Worm (Caenorhabditis elegans) whole organism, L4 larva: ENCODE results near the gene C05B5.16.

ENCODE experiments used
- D1046.2 ChIP-seq: fragments of 200-800 bp; sonication (Bioruptor generic); IDR thresholded peaks from 2 replicates; pipeline ENCODE4 v1.3.6; 2022; ENCODE audit warnings: missing genetic modification characterization, missing compliant biosample characterization
- F26F4.8 ChIP-seq: fragments of 200-800 bp; sonication (Bioruptor generic); conservative IDR thresholded peaks from 2 replicates; pipeline ENCODE4 v1.3.6; 2022; ENCODE audit warnings: missing genetic modification characterization, missing compliant biosample characterization
- F37D6.2 ChIP-seq: sonication (generic microtip); optimal IDR thresholded peaks from 2 replicates; lab custom pipeline; 2016; ENCODE audit warnings: mild to moderate bottlenecking, missing genetic modification characterization, missing compliant biosample characterization
- R02D3.7 ChIP-seq: fragments of 150-350 bp; sonication (generic microtip); optimal IDR thresholded peaks from 3 replicates; lab custom pipeline; 2014; ENCODE audit warnings: missing biosample characterization, missing genetic modification characterization
- Y105C5A.15 ChIP-seq: fragments of 200-800 bp; sonication (Bioruptor generic); IDR thresholded peaks from 2 replicates; pipeline ENCODE4 v1.3.6; 2022; ENCODE audit warnings: missing genetic modification characterization, missing compliant biosample characterization
- Y48G9A.11 ChIP-seq: fragments of 200-800 bp; sonication (Bioruptor generic); IDR thresholded peaks from 2 replicates; pipeline ENCODE4 v1.3.6; 2022; ENCODE audit warnings: missing genetic modification reagents, missing genetic modification characterization, missing compliant biosample characterization
- Y75B8A.6 ChIP-seq: fragments of 200-800 bp; sonication (Bioruptor generic); IDR thresholded peaks from 2 replicates; pipeline ENCODE4 v1.3.6; 2022; ENCODE audit warnings: missing genetic modification reagents, missing genetic modification characterization, missing compliant biosample characterization
- ZK337.2 ChIP-seq: fragments of 200-800 bp; sonication (Bioruptor generic); IDR thresholded peaks from 2 replicates; pipeline ENCODE4 v1.3.6; 2022; ENCODE audit warnings: missing genetic modification reagents, missing genetic modification characterization, missing compliant biosample characterization
- aha-1 ChIP-seq: fragments of 150-350 bp; peaks from one replicate; lab custom pipeline; 2014; ENCODE audit warnings: missing biosample characterization, missing genetic modification characterization
- arid-1 ChIP-seq: fragments of 200-800 bp; sonication (Bioruptor generic); conservative IDR thresholded peaks from 2 replicates; pipeline ENCODE4 v1.3.6; 2022; ENCODE audit warnings: missing genetic modification reagents, missing genetic modification characterization, missing compliant biosample characterization
- attf-4 ChIP-seq: sonication (generic microtip); optimal IDR thresholded peaks from 3 replicates; lab custom pipeline; 2017; ENCODE audit warnings: missing biosample characterization, missing genetic modification characterization
- ceh-20 ChIP-seq: fragments of 200-800 bp; sonication (Bioruptor generic); IDR thresholded peaks from 2 replicates; pipeline ENCODE4 v1.3.6; 2022; ENCODE audit warnings: missing genetic modification reagents, missing genetic modification characterization, missing compliant biosample characterization
- ceh-28 ChIP-seq: fragments of 150-350 bp; optimal IDR thresholded peaks from 2 replicates; lab custom pipeline; 2014; ENCODE audit warnings: missing biosample characterization, missing genetic modification reagents, missing genetic modification characterization
- ceh-32 ChIP-seq: sonication (generic microtip); optimal IDR thresholded peaks from 2 replicates; lab custom pipeline; 2016; ENCODE audit warnings: mild to moderate bottlenecking, missing genetic modification characterization, missing compliant biosample characterization; ENCODE audit not compliant: poor library complexity
- ceh-44 ChIP-seq: fragments of 200-800 bp; sonication (Bioruptor generic); IDR thresholded peaks from 2 replicates; pipeline ENCODE4 v1.3.6; 2022; ENCODE audit warnings: missing genetic modification reagents, missing genetic modification characterization, missing compliant biosample characterization
- ceh-62 ChIP-seq: sonication (generic microtip); optimal IDR thresholded peaks from 2 replicates; lab custom pipeline; 2017; ENCODE audit warnings: missing biosample characterization, missing genetic modification characterization
- ceh-82 ChIP-seq: sonication (generic microtip); optimal IDR thresholded peaks from 2 replicates; lab custom pipeline; 2017; ENCODE audit warnings: missing biosample characterization, missing genetic modification characterization
- cey-2 ChIP-seq: sonication (generic microtip); optimal IDR thresholded peaks from 3 replicates; lab custom pipeline; 2017; ENCODE audit warnings: missing genetic modification characterization, mild to moderate bottlenecking, missing compliant biosample characterization, antibody characterized with exemption, borderline replicate concordance; ENCODE audit not compliant: insufficient read depth
- daf-12 ChIP-seq: fragments of 150-350 bp; optimal IDR thresholded peaks from 2 replicates; lab custom pipeline; 2014; ENCODE audit warnings: missing biosample characterization, missing genetic modification reagents, missing genetic modification characterization
- daf-19 ChIP-seq: fragments of 200-800 bp; sonication (Bioruptor generic); conservative IDR thresholded peaks from 2 replicates; pipeline ENCODE4 v1.3.6; 2022; ENCODE audit warnings: missing genetic modification characterization, missing compliant biosample characterization
- daf-8 ChIP-seq: fragments of 200-800 bp; sonication (Bioruptor generic); IDR thresholded peaks from 2 replicates; pipeline ENCODE4 v1.3.6; 2022; ENCODE audit warnings: missing genetic modification characterization, missing compliant biosample characterization
- dmd-8 ChIP-seq: fragments of 200-800 bp; sonication (Bioruptor generic); IDR thresholded peaks from 2 replicates; pipeline ENCODE4 v1.3.6; 2022; ENCODE audit warnings: missing genetic modification characterization, missing compliant biosample characterization
- dpl-1 ChIP-seq: fragments of 150-350 bp; optimal IDR thresholded peaks from 2 replicates; lab custom pipeline; 2014; ENCODE audit warnings: missing biosample characterization, missing genetic modification reagents, missing genetic modification characterization
- egl-27 ChIP-seq: sonication (generic microtip); optimal IDR thresholded peaks from 3 replicates; lab custom pipeline; 2017; ENCODE audit warnings: missing biosample characterization, missing genetic modification reagents, missing genetic modification characterization
- egl-43 ChIP-seq: fragments of 200-800 bp; sonication (Bioruptor generic); IDR thresholded peaks from 2 replicates; pipeline ENCODE4 v1.3.6; 2022; ENCODE audit warnings: missing genetic modification reagents, missing genetic modification characterization, missing compliant biosample characterization
- hif-1 ChIP-seq, 2 experiments: sonication (generic microtip); optimal IDR thresholded peaks; 2 replicates each; lab custom pipeline; 2016 to 2017; ENCODE audit warnings: missing compliant biosample characterization in 2 of 2, missing genetic modification characterization in 2 of 2, missing genetic modification reagents in 2 of 2, missing genotype in 2 of 2, mild to moderate bottlenecking in 1 of 2
- hlh-30 ChIP-seq: sonication (generic microtip); optimal IDR thresholded peaks from 2 replicates; lab custom pipeline; 2017; ENCODE audit warnings: antibody characterized with exemption, mild to moderate bottlenecking, missing genetic modification characterization, missing compliant biosample characterization; ENCODE audit not compliant: insufficient read depth
- hmg-1.1 ChIP-seq: fragments of 200-800 bp; sonication (Bioruptor generic); IDR thresholded peaks from 2 replicates; pipeline ENCODE4 v1.3.6; 2022; ENCODE audit warnings: missing genetic modification reagents, missing genetic modification characterization, missing compliant biosample characterization
- jun-1 ChIP-seq: fragments of 150-350 bp; optimal IDR thresholded peaks from 2 replicates; lab custom pipeline; 2014; ENCODE audit warnings: missing biosample characterization, missing genetic modification reagents, missing genetic modification characterization
- lim-7 ChIP-seq: fragments of 200-800 bp; sonication (Bioruptor generic); IDR thresholded peaks from 2 replicates; pipeline ENCODE4 v1.3.6; 2022; ENCODE audit warnings: missing genetic modification characterization, missing compliant biosample characterization
- lin-39 ChIP-seq: fragments of 150-350 bp; optimal IDR thresholded peaks from 2 replicates; lab custom pipeline; 2014; ENCODE audit warnings: missing biosample characterization, missing genetic modification reagents, missing genetic modification characterization
- lsy-2 ChIP-seq, 2 experiments: fragments of 150-350 bp in 1 of 2; sonication (generic microtip) in 1 of 2; optimal IDR thresholded peaks; 2 replicates each; lab custom pipeline; 2014 to 2017; ENCODE audit warnings: missing biosample characterization in 2 of 2, missing genetic modification characterization in 2 of 2
- mdl-1 ChIP-seq, 2 experiments: fragments of 150-350 bp in 1 of 2; sonication (generic microtip) in 1 of 2; optimal IDR thresholded peaks; 2 replicates each; lab custom pipeline; 2014 to 2017; ENCODE audit warnings: missing biosample characterization in 2 of 2, missing genetic modification characterization in 2 of 2
- mxl-3 ChIP-seq: fragments of 200-800 bp; sonication (Bioruptor generic); optimal IDR thresholded peaks from 2 replicates; lab custom pipeline; 2018; ENCODE audit warnings: mild to moderate bottlenecking, missing genetic modification characterization, missing compliant biosample characterization
- nhr-11 ChIP-seq: fragments of 150-350 bp; optimal IDR thresholded peaks from 2 replicates; lab custom pipeline; 2014; ENCODE audit warnings: missing biosample characterization, missing genetic modification characterization
- nhr-111 ChIP-seq: fragments of 200-800 bp; sonication (Bioruptor generic); optimal IDR thresholded peaks from 2 replicates; lab custom pipeline; 2018; ENCODE audit warnings: mild to moderate bottlenecking, missing genetic modification characterization, missing compliant biosample characterization
- nhr-28 ChIP-seq: fragments of 150-350 bp; optimal IDR thresholded peaks from 2 replicates; lab custom pipeline; 2014; ENCODE audit warnings: missing biosample characterization, missing genetic modification characterization
- nhr-48 ChIP-seq: sonication (generic microtip); optimal IDR thresholded peaks from 2 replicates; lab custom pipeline; 2016; ENCODE audit warnings: mild to moderate bottlenecking, missing genetic modification characterization, missing compliant biosample characterization
- nhr-6 ChIP-seq: fragments of 150-350 bp; optimal IDR thresholded peaks from 2 replicates; lab custom pipeline; 2014; ENCODE audit warnings: missing biosample characterization, missing genetic modification characterization
- php-3 ChIP-seq: fragments of 200-800 bp; sonication (Bioruptor generic); IDR thresholded peaks from 2 replicates; pipeline ENCODE4 v1.3.6; 2022; ENCODE audit warnings: missing genetic modification reagents, missing genetic modification characterization, missing compliant biosample characterization
- rbr-2 ChIP-seq: sonication (generic microtip); optimal IDR thresholded peaks from 2 replicates; lab custom pipeline; 2016; ENCODE audit warnings: missing genotype, missing genetic modification characterization, missing compliant biosample characterization
- set-16 ChIP-seq: fragments of 200-800 bp; sonication (Bioruptor generic); IDR thresholded peaks from 2 replicates; pipeline ENCODE4 v1.3.6; 2022; ENCODE audit warnings: missing genetic modification reagents, missing genetic modification characterization, missing compliant biosample characterization
- snpc-1.2 ChIP-seq: fragments of 200-800 bp; sonication (Bioruptor generic); IDR thresholded peaks from 2 replicates; pipeline ENCODE4 v1.3.6; 2022; ENCODE audit warnings: missing genetic modification reagents, missing genetic modification characterization, missing compliant biosample characterization
- unc-39 ChIP-seq: sonication (generic microtip); optimal IDR thresholded peaks from 2 replicates; lab custom pipeline; 2017; ENCODE audit warnings: missing biosample characterization, missing genetic modification characterization
- unc-62 ChIP-seq, 3 experiments: fragments of 150-350 bp in 1 of 3; sonication (generic microtip); optimal IDR thresholded peaks in 2 of 3; peaks in 1 of 3; 1 replicate in 1 of 3; 2 replicates in 2 of 3; lab custom pipeline; 2014 to 2017; ENCODE audit warnings: missing biosample characterization in 3 of 3, missing genetic modification characterization in 3 of 3, missing genetic modification reagents in 3 of 3, missing genotype in 1 of 3
- zag-1 ChIP-seq: fragments of 150-350 bp; optimal IDR thresholded peaks from 2 replicates; lab custom pipeline; 2014; ENCODE audit warnings: missing biosample characterization, missing genetic modification characterization
- zip-11 ChIP-seq: fragments of 200-800 bp; sonication (Bioruptor generic); IDR thresholded peaks from 2 replicates; pipeline ENCODE4 v1.3.6; 2022; ENCODE audit warnings: missing genetic modification characterization, missing compliant biosample characterization

The C05B5.16 gene

DNA sequence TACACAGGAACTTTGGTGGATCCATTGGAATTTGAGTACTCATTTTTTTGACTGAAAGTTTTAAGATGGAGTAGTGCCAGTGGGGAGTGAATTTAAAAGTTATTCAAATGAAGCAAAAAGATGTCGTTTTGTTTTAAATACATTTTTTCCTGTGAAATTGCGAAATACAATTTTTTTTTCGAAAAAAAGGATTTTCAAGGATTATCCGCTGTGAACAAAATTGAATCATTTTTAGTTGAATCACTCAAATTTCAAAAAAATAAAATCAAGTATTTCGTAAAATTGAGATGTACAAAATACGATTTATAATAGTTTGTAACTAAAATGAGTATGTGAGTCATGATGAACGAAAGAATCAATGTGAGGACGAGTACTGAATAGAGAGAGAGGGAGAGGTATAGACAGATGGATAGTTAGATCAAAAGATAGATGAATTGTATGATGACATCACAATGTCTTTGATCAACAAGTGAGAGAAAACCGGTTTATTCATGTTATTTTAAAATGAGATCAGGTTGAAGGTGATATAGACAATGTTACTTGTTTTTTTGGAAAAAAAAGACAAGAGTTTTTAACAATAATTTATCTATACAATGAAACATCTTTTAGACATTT is 5.4 kb upstream of the C05B5.16 start, which contains the start of gene C05B5.8:
Gene C05B5.8, minus strand, starts transcription at position 51 of the 615 bp plus-strand sequence.
- TF ChIP-seq dmd-8 (GFP tag; lab: Robert Waterston, UW) (no peak), nhr-6 (tag; lab: Kevin White, UChicago) (no peak), cey-2 (tag; lab: Kevin White, UChicago) (peak; percentile 50), hlh-30 (peak; percentile 14), unc-62 (GFP tag; optimal IDR thresholded peaks at IDR 0.05 in 1 of 2; lab: Kevin White, UChicago) (peak in 1 of 2 experiments; percentile 79), unc-62 (tag; optimal IDR thresholded peaks at IDR 0.05; lab: Kevin White, UChicago) (no peak), ceh-20 (GFP tag; lab: Robert Waterston, UW) (no peak), R02D3.7 (no peak), nhr-28 (no peak), aha-1 (tag; lab: Kevin White, UChicago) (peak; percentile 60), ceh-82 (tag; lab: Kevin White, UChicago) (no peak), nhr-111 (GFP tag; lab: Kevin White, UChicago) (no peak), F37D6.2 (tag; lab: Kevin White, UChicago) (no peak), ZK337.2 (no peak), ceh-44 (no peak), arid-1 (GFP tag; lab: Robert Waterston, UW) (no peak)

DNA sequence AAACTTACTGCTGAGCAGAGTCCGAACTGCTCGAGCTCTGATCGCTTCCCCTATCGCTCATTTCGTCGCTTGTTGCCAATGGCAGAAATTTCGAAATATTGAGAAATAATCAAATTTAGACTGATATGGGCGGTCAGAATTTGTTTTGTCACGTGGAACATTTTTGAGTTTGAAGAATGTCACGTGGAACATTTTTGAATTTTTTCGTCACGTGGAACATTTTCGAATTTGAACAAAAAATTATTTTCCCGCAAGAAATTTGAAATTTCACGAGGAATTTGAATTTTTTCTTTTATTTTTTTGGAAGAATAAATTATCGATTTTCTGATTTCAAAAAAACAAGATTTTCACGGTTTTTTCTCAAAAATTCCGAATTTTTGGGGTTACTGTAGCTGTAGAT is 2.1 kb upstream of the C05B5.16 start, which contains the start of gene fbxa-155:
Gene fbxa-155, minus strand, starts transcription at position 101 of the 400 bp plus-strand sequence.
- TF ChIP-seq ceh-28 (tag; lab: Kevin White, UChicago) (no peak), F26F4.8 (GFP tag; lab: Robert Waterston, UW) (no peak), attf-4 (no peak), hmg-1.1 (no peak), daf-8 (no peak), nhr-11 (tag; lab: Kevin White, UChicago) (no peak), hif-1 (tag; optimal IDR thresholded peaks at IDR 0.05; lab: Kevin White, UChicago) (no peak), daf-12 (no peak), nhr-48 (tag; lab: Kevin White, UChicago) (no peak), mxl-3 (no peak), Y75B8A.6 (GFP tag; lab: Robert Waterston, UW) (no peak), set-16 (no peak), rbr-2 (tag; lab: Kevin White, UChicago) (no peak), F37D6.2 (tag; lab: Kevin White, UChicago) (no peak), egl-27 (tag; lab: Kevin White, UChicago) (no peak), php-3 (GFP tag; lab: Robert Waterston, UW) (no peak), nhr-111 (GFP tag; lab: Kevin White, UChicago) (no peak), ZK337.2 (no peak)

DNA sequence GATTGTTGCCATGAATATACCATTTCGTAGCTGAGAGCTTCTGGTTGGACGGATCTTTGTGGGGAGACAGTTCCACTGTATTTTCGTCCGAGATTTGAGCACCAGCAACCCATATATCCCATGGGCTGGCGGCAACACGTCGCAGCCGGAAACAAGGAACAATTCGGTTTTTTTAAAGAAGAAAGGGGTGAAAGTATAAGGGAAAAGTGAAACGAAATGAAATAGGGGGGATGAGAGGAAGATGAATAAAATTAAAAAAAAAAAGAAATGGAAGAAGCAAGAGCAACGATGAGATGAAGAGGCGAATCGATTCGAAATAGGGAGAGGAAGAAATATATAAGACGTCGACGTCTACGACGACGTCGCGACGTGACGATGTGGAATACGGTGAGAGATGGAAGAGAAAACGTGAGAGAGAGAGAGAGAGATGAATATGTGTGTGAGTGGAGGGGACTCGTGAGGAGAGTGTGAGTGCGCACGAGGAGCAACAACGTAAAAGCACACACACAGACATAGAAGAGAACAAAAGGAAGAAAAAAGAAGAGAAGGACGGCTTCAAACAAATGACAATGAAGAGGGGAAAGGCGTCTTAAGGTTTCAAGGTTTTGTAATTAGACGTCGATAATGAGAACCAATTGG is 4.3 kb downstream of the C05B5.16 start, which contains the start of gene rgs-1:
Gene rgs-1, minus strand, starts transcription at position 146 of the 639 bp plus-strand sequence.
- TF ChIP-seq Y105C5A.15 (GFP tag; lab: Robert Waterston, UW) (no peak), dpl-1 (GFP tag; lab: Kevin White, UChicago) (no peak), lim-7 (GFP tag; lab: Robert Waterston, UW) (no peak), jun-1 (tag; lab: Kevin White, UChicago) (no peak), Y48G9A.11 (GFP tag; lab: Robert Waterston, UW) (no peak), zip-11 (no peak), ceh-62 (tag; lab: Kevin White, UChicago) (no peak), D1046.2 (GFP tag; lab: Robert Waterston, UW) (no peak), ceh-32 (tag; lab: Kevin White, UChicago) (no peak), hmg-1.1 (peak; percentile 64), set-16 (no peak), unc-39 (tag; lab: Kevin White, UChicago) (no peak), mdl-1 (tag; optimal IDR thresholded peaks at IDR 0.05; lab: Kevin White, UChicago) (peak in 1 of 2 experiments; percentile 85), dmd-8 (GFP tag; lab: Robert Waterston, UW) (no peak), lsy-2 (tag; optimal IDR thresholded peaks at IDR 0.05; lab: Kevin White, UChicago) (peak; percentile 45 to 53), daf-19 (no peak), snpc-1.2 (no peak), ceh-44 (no peak), zag-1 (no peak), egl-43 (GFP tag; lab: Robert Waterston, UW) (no peak), lin-39 (no peak), Y75B8A.6 (GFP tag; lab: Robert Waterston, UW) (no peak)
